Fruit fly (Drosophila melanogaster) whole organism, embryonic: Measurements from ENCODE around the gene nonC.

Experiments used
- Abd-B ChIP-seq: fragments of 200-800 bp; sonication (Bioruptor generic); optimal IDR thresholded peaks from 2 replicates; lab custom pipeline; 2018; ENCODE audit warnings: missing biosample characterization, mild to moderate bottlenecking, missing genetic modification characterization, moderate library complexity
- Aef1 ChIP-seq: fragments of 200-800 bp; sonication (Bioruptor generic); IDR thresholded peaks from 3 replicates; pipeline ENCODE4 v1.3.6; 2022; ENCODE audit warnings: missing biosample characterization, missing genetic modification characterization
- B-H2 ChIP-seq: fragments of 200-800 bp; sonication (Bioruptor generic); optimal IDR thresholded peaks from 2 replicates; lab custom pipeline; 2018; ENCODE audit warnings: missing biosample characterization, mild to moderate bottlenecking, missing genetic modification characterization
- Bdp1 ChIP-seq: fragments of 200-800 bp; sonication (Bioruptor generic); optimal IDR thresholded peaks from 3 replicates; lab custom pipeline; 2016; ENCODE audit warnings: missing biosample characterization, missing genetic modification characterization
- CG11247 ChIP-seq: fragments of 200-800 bp; sonication (Bioruptor generic); IDR thresholded peaks from 2 replicates; pipeline ENCODE4 v1.3.6; 2022; ENCODE audit warnings: missing biosample characterization, missing genetic modification characterization
- CG12071 ChIP-seq: fragments of 200-800 bp; sonication (Bioruptor generic); optimal IDR thresholded peaks from 3 replicates; lab custom pipeline; 2018; ENCODE audit warnings: missing biosample characterization, mild to moderate bottlenecking, missing genetic modification characterization
- CG12219 ChIP-seq: fragments of 200-800 bp; sonication (Bioruptor generic); optimal IDR thresholded peaks from 3 replicates; lab custom pipeline; 2018; ENCODE audit warnings: missing biosample characterization, mild to moderate bottlenecking, missing genetic modification characterization
- CG13624 ChIP-seq: fragments of 200-800 bp; sonication (Bioruptor generic); optimal IDR thresholded peaks from 2 replicates; lab custom pipeline; 2016; ENCODE audit warnings: missing biosample characterization, missing genetic modification characterization
- CG14014 ChIP-seq: fragments of 200-800 bp; sonication (Bioruptor generic); IDR thresholded peaks from 2 replicates; pipeline ENCODE4 v1.3.6; 2022; ENCODE audit warnings: missing biosample characterization, missing genetic modification characterization
- CG14710 ChIP-seq: fragments of 200-800 bp; sonication (Bioruptor generic); optimal IDR thresholded peaks from 3 replicates; lab custom pipeline; 2019; ENCODE audit warnings: missing biosample characterization, mild to moderate bottlenecking, missing genetic modification characterization, moderate library complexity
- CG14860 ChIP-seq: fragments of 200-800 bp; sonication (Bioruptor generic); IDR thresholded peaks from 3 replicates; pipeline ENCODE4 v1.3.6; 2022; ENCODE audit warnings: missing biosample characterization, missing genetic modification characterization; ENCODE audit not compliant: partially characterized antibody
- CG15269 ChIP-seq: fragments of 200-800 bp; sonication (Bioruptor generic); optimal IDR thresholded peaks from 2 replicates; lab custom pipeline; 2018; ENCODE audit warnings: missing biosample characterization, mild to moderate bottlenecking, missing genetic modification characterization, moderate library complexity
- CG16815 ChIP-seq: fragments of 200-800 bp; sonication (Bioruptor generic); optimal IDR thresholded peaks from 3 replicates; lab custom pipeline; 2017; ENCODE audit warnings: missing biosample characterization, mild to moderate bottlenecking, missing genetic modification characterization
- CG17186 ChIP-seq: fragments of 200-800 bp; sonication (Bioruptor generic); optimal IDR thresholded peaks from 3 replicates; lab custom pipeline; 2017; ENCODE audit warnings: missing biosample characterization, missing genetic modification reagents, missing genetic modification characterization
- CG3065 ChIP-seq: fragments of 200-800 bp; sonication (Bioruptor generic); optimal IDR thresholded peaks from 2 replicates; lab custom pipeline; 2016; ENCODE audit warnings: missing biosample characterization, missing genetic modification characterization
- CG3281 ChIP-seq: fragments of 200-800 bp; sonication (Bioruptor generic); optimal IDR thresholded peaks from 3 replicates; lab custom pipeline; 2017; ENCODE audit warnings: missing biosample characterization, mild to moderate bottlenecking, missing genetic modification characterization
- CG33213 ChIP-seq: fragments of 200-800 bp; sonication (Bioruptor generic); optimal IDR thresholded peaks from 3 replicates; lab custom pipeline; 2016; ENCODE audit warnings: missing biosample characterization, missing genetic modification characterization
- CG4617 ChIP-seq: fragments of 200-800 bp; sonication (Bioruptor generic); optimal IDR thresholded peaks from 3 replicates; lab custom pipeline; 2016; ENCODE audit warnings: missing biosample characterization, missing genetic modification characterization, borderline replicate concordance
- CG6683 ChIP-seq: fragments of 200-800 bp; sonication (Bioruptor generic); optimal IDR thresholded peaks from 2 replicates; lab custom pipeline; 2017; ENCODE audit warnings: missing biosample characterization, mild to moderate bottlenecking, missing genetic modification characterization, missing genetic modification reagents
- CG7556 ChIP-seq: fragments of 200-800 bp; sonication (Bioruptor generic); optimal IDR thresholded peaks from 2 replicates; lab custom pipeline; 2017; ENCODE audit warnings: missing biosample characterization, mild to moderate bottlenecking, missing genetic modification characterization
- CG7786 ChIP-seq: fragments of 200-800 bp; sonication (Bioruptor generic); optimal IDR thresholded peaks from 2 replicates; lab custom pipeline; 2016; ENCODE audit warnings: missing biosample characterization, missing genetic modification characterization
- CTCF ChIP-seq: fragments of 200-800 bp; sonication (Bioruptor generic); optimal IDR thresholded peaks from 2 replicates; lab custom pipeline; 2017; ENCODE audit warnings: missing biosample characterization, mild to moderate bottlenecking, missing genetic modification characterization, moderate library complexity
- CkIIα-i1 ChIP-seq: fragments of 200-800 bp; sonication (Bioruptor generic); IDR thresholded peaks from 2 replicates; pipeline ENCODE4 v1.3.6; 2022; ENCODE audit warnings: missing biosample characterization, missing genetic modification characterization
- Deaf1 ChIP-seq: fragments of 200-800 bp; optimal IDR thresholded peaks from 3 replicates; lab custom pipeline; 2019; ENCODE audit warnings: missing biosample characterization, mild to moderate bottlenecking, missing genetic modification characterization, moderate library complexity
- Fer1 ChIP-seq: fragments of 200-800 bp; sonication (Bioruptor generic); optimal IDR thresholded peaks from 2 replicates; lab custom pipeline; 2017; ENCODE audit warnings: missing biosample characterization, mild to moderate bottlenecking, missing genetic modification characterization
- Gsc ChIP-seq: fragments of 200-800 bp; sonication (Bioruptor generic); IDR thresholded peaks from 2 replicates; pipeline ENCODE4 v1.3.6; 2022; ENCODE audit warnings: missing biosample characterization, missing genetic modification characterization
- Hand ChIP-seq: fragments of 200-800 bp; sonication (Bioruptor generic); optimal IDR thresholded peaks from 2 replicates; lab custom pipeline; 2017; ENCODE audit warnings: mild to moderate bottlenecking, missing biosample characterization, missing genetic modification reagents, missing genetic modification characterization
- Jarid2 ChIP-seq: fragments of 200-800 bp; sonication (Bioruptor generic); optimal IDR thresholded peaks from 3 replicates; lab custom pipeline; 2017; ENCODE audit warnings: mild to moderate bottlenecking, missing biosample characterization, missing genetic modification reagents, missing genetic modification characterization
- Lpt ChIP-seq: fragments of >200 bp; optimal IDR thresholded peaks from 2 replicates; lab custom pipeline; 2018; ENCODE audit warnings: missing biosample characterization, missing genetic modification characterization
- Mad ChIP-seq: fragments of 200-800 bp; sonication (Bioruptor generic); optimal IDR thresholded peaks from 2 replicates; lab custom pipeline; 2016; ENCODE audit warnings: missing biosample characterization, missing genetic modification characterization
- Opbp ChIP-seq: fragments of 200-800 bp; sonication (Bioruptor generic); IDR thresholded peaks from 3 replicates; pipeline ENCODE4 v1.3.6; 2022; ENCODE audit warnings: missing biosample characterization, missing genetic modification characterization; ENCODE audit not compliant: partially characterized antibody
- Xbp1 ChIP-seq: fragments of 200-800 bp; sonication (Bioruptor generic); optimal IDR thresholded peaks from 3 replicates; lab custom pipeline; 2016; ENCODE audit warnings: missing biosample characterization, mild to moderate bottlenecking, missing genetic modification characterization
- corto ChIP-seq: fragments of 200-800 bp; sonication (Bioruptor generic); optimal IDR thresholded peaks from 2 replicates; lab custom pipeline; 2016; ENCODE audit warnings: missing biosample characterization, mild to moderate bottlenecking, missing genetic modification characterization, moderate library complexity
- dan ChIP-seq: fragments of 200-800 bp; sonication (Bioruptor generic); IDR thresholded peaks from 2 replicates; pipeline ENCODE4 v1.3.6; 2022; ENCODE audit warnings: missing biosample characterization, missing genetic modification characterization
- dysf ChIP-seq: fragments of 200-800 bp; sonication (Bioruptor generic); IDR thresholded peaks from 3 replicates; pipeline ENCODE4 v1.3.6; 2022; ENCODE audit warnings: missing biosample characterization, missing genetic modification characterization
- ems ChIP-seq: fragments of 200-800 bp; sonication (Bioruptor generic); optimal IDR thresholded peaks from 3 replicates; lab custom pipeline; 2016; ENCODE audit warnings: missing biosample characterization, missing genetic modification characterization
- gcm2 ChIP-seq: fragments of 200-800 bp; sonication (Bioruptor generic); optimal IDR thresholded peaks from 2 replicates; lab custom pipeline; 2016; ENCODE audit warnings: missing biosample characterization, missing genetic modification characterization
- gro ChIP-seq: fragments of 200-800 bp; sonication (Bioruptor generic); optimal IDR thresholded peaks from 2 replicates; lab custom pipeline; 2016; ENCODE audit warnings: missing biosample characterization, missing genetic modification characterization
- mld ChIP-seq: fragments of 200-800 bp; sonication (Bioruptor generic); IDR thresholded peaks from 3 replicates; pipeline ENCODE4 v1.3.6; 2022; ENCODE audit warnings: missing biosample characterization, missing genetic modification characterization; ENCODE audit not compliant: partially characterized antibody
- nerfin-2 ChIP-seq: fragments of 200-800 bp; sonication (Bioruptor generic); IDR thresholded peaks from 2 replicates; pipeline ENCODE4 v1.3.6; 2022; ENCODE audit warnings: missing biosample characterization, missing genetic modification characterization; ENCODE audit not compliant: partially characterized antibody
- oc ChIP-seq: fragments of 200-800 bp; sonication (Bioruptor generic); optimal IDR thresholded peaks from 2 replicates; lab custom pipeline; 2018; ENCODE audit warnings: missing biosample characterization, mild to moderate bottlenecking, missing genetic modification characterization, moderate library complexity
- onecut ChIP-seq: fragments of 200-800 bp; sonication (Bioruptor generic); IDR thresholded peaks from 2 replicates; pipeline ENCODE4 v1.3.6; 2022; ENCODE audit warnings: missing biosample characterization, missing genetic modification characterization
- pzg ChIP-seq: fragments of 200-800 bp; sonication (Bioruptor generic); optimal IDR thresholded peaks from 3 replicates; lab custom pipeline; 2018; ENCODE audit warnings: missing biosample characterization, mild to moderate bottlenecking, missing genetic modification characterization, moderate library complexity
- run ChIP-seq: fragments of 200-800 bp; sonication (Bioruptor generic); optimal IDR thresholded peaks from 3 replicates; lab custom pipeline; 2018; ENCODE audit warnings: missing biosample characterization, mild to moderate bottlenecking, missing genetic modification characterization
- sc ChIP-seq, 3 experiments: fragments of >200 bp in 2 of 3; fragments of 200-800 bp in 1 of 3; sonication (Bioruptor generic) in 1 of 3; optimal IDR thresholded peaks; 2 replicates in 2 of 3; 3 replicates in 1 of 3; lab custom pipeline; 2017; ENCODE audit warnings: mild to moderate bottlenecking in 1 of 3, missing biosample characterization in 1 of 3, missing genetic modification characterization in 1 of 3, missing genetic modification reagents in 1 of 3
- sima ChIP-seq: fragments of 200-800 bp; sonication (Bioruptor generic); optimal IDR thresholded peaks from 2 replicates; lab custom pipeline; 2016; ENCODE audit warnings: missing biosample characterization, missing genetic modification characterization
- toy ChIP-seq: fragments of 200-800 bp; sonication (Bioruptor generic); IDR thresholded peaks from 2 replicates; pipeline ENCODE4 v1.3.6; 2022; ENCODE audit warnings: missing biosample characterization, missing genetic modification characterization

Gene nonC

dm6 chrX:6867175-6868023 lies 43.1 kb downstream of the nonC start, which contains the start of gene CG14434 (continued):
- peak; percentile 60 for TF ChIP-seq Fer1 (GFP tag; lab: Kevin White, UChicago)
- no peak for TF ChIP-seq B-H2
- peak; percentile 55 for TF ChIP-seq Jarid2 (GFP tag; lab: Kevin White, UChicago)
- TF ChIP-seq CG3065 (GFP tag; lab: Kevin White, UChicago) = peak; percentile 17
- TF ChIP-seq CkIIα-i1 (GFP tag; lab: Robert Waterston, UW) = no peak
- TF ChIP-seq CTCF (GFP tag; lab: Kevin White, UChicago) = peak; percentile 35
- TF ChIP-seq Hand = peak; percentile 60
- peak; percentile 22 for TF ChIP-seq CG17186
- TF ChIP-seq Abd-B (GFP tag; lab: Kevin White, UChicago) = peak; percentile 82
- peak; percentile 82 for TF ChIP-seq CG3281
- no peak for TF ChIP-seq onecut (GFP tag; lab: Robert Waterston, UW)
- peak; percentile 47 for TF ChIP-seq ems (GFP tag; lab: Kevin White, UChicago)
- 0 out of 3 replicates have a peak, but pooled peaks have one; percentile 20 for TF ChIP-seq CG14860 (GFP tag; lab: Robert Waterston, UW)
- TF ChIP-seq dysf = peak; percentile 72
- TF ChIP-seq mld (GFP tag; lab: Robert Waterston, UW) = no peak
- no peak for TF ChIP-seq sima (GFP tag; lab: Kevin White, UChicago)
- no peak for TF ChIP-seq CG12071 (GFP tag; lab: Kevin White, UChicago)
- TF ChIP-seq CG14014 (GFP tag; lab: Robert Waterston, UW) = 0 out of 2 replicates have a peak, but pooled peaks have one; percentile 6
- peak; percentile 82 for TF ChIP-seq Xbp1
- no peak for TF ChIP-seq Lpt
- peak; percentile 45 for TF ChIP-seq CG7786 (GFP tag; lab: Kevin White, UChicago)
- no peak for TF ChIP-seq Gsc (GFP tag; lab: Robert Waterston, UW)
- peak; percentile 28 for TF ChIP-seq run
- peak; percentile 29 for TF ChIP-seq CG13624 (GFP tag; lab: Kevin White, UChicago)
- TF ChIP-seq Opbp (GFP tag; lab: Robert Waterston, UW) = no peak
- TF ChIP-seq Mad (GFP tag; lab: Kevin White, UChicago) = peak; percentile 56
- TF ChIP-seq CG16815 = peak; percentile 80
- peak; percentile 14 for TF ChIP-seq gro
- peak; percentile 88 for TF ChIP-seq CG14710 (tag; lab: Kevin White, UChicago)
- peak; percentile 23 for TF ChIP-seq CG12219 (GFP tag; lab: Kevin White, UChicago)
- TF ChIP-seq Deaf1 (tag; lab: Kevin White, UChicago) = peak; percentile 96
- peak; percentile 81 for TF ChIP-seq CG15269 (tag; lab: Kevin White, UChicago)
- peak; percentile 28 for TF ChIP-seq CG33213
- TF ChIP-seq oc (tag; lab: Kevin White, UChicago) = no peak
- no peak for TF ChIP-seq pzg (GFP tag; lab: Kevin White, UChicago)
- no peak for TF ChIP-seq nerfin-2
- peak; percentile 15 for TF ChIP-seq Bdp1 (GFP tag; lab: Kevin White, UChicago)
- TF ChIP-seq dan (GFP tag; lab: Robert Waterston, UW) = no peak
- no peak for TF ChIP-seq sc (optimal IDR thresholded peaks at IDR 0.05; lab: Kevin White, UChicago)
- TF ChIP-seq sc (GFP tag; optimal IDR thresholded peaks at IDR 0.05; lab: Kevin White, UChicago) = peak; percentile 87
- peak; percentile 7 for TF ChIP-seq CG4617 (GFP tag; lab: Kevin White, UChicago)
- TF ChIP-seq CG11247 (GFP tag; lab: Robert Waterston, UW) = no peak
- no peak for TF ChIP-seq gcm2 (GFP tag; lab: Kevin White, UChicago)
- TF ChIP-seq Aef1 (GFP tag; lab: Robert Waterston, UW) = no peak; the same call in 2 of the 3 replicates
- peak; percentile 42 for TF ChIP-seq CG6683 (GFP tag; lab: Kevin White, UChicago)
- TF ChIP-seq corto (GFP tag; lab: Kevin White, UChicago) = no peak
- TF ChIP-seq toy (GFP tag; lab: Robert Waterston, UW) = no peak
- TF ChIP-seq CG7556 = peak; percentile 96
